Worm (Caenorhabditis elegans) whole organism, L4 larva: ENCODE results near the gene oac-23.
"Not testable (repeated sequence)": the region's sequence is repeated elsewhere in the genome, so short reads cannot be mapped to it uniquely, and the experiment has no call there.

Experiments
- R02D3.7 ChIP-seq: fragments of 150-350 bp; sonication (generic microtip); optimal IDR thresholded peaks from 3 replicates; lab custom pipeline; 2014; ENCODE audit warnings: missing biosample characterization, missing genetic modification characterization
- aha-1 ChIP-seq: fragments of 150-350 bp; peaks from one replicate; lab custom pipeline; 2014; ENCODE audit warnings: missing biosample characterization, missing genetic modification characterization
- aly-2 ChIP-seq: sonication (generic microtip); optimal IDR thresholded peaks from 2 replicates; lab custom pipeline; 2018; ENCODE audit warnings: missing biosample characterization, missing genetic modification characterization
- ama-1 ChIP-seq: fragments of 150-350 bp; optimal IDR thresholded peaks from 2 replicates; lab custom pipeline; 2014; ENCODE audit warnings: inconsistent platforms, mixed read lengths
- dmd-8 ChIP-seq: fragments of 200-800 bp; sonication (Bioruptor generic); IDR thresholded peaks from 2 replicates; pipeline ENCODE4 v1.3.6; 2022; ENCODE audit warnings: missing genetic modification characterization, missing compliant biosample characterization
- duxl-1 ChIP-seq: sonication (generic microtip); optimal IDR thresholded peaks from 2 replicates; lab custom pipeline; 2016; ENCODE audit warnings: mild to moderate bottlenecking, missing genetic modification characterization, moderate library complexity, missing compliant biosample characterization; ENCODE audit not compliant: poor library complexity
- egl-27 ChIP-seq: sonication (generic microtip); optimal IDR thresholded peaks from 3 replicates; lab custom pipeline; 2017; ENCODE audit warnings: missing biosample characterization, missing genetic modification reagents, missing genetic modification characterization
- fkh-10 ChIP-seq: fragments of 150-350 bp; optimal IDR thresholded peaks from 2 replicates; lab custom pipeline; 2014; ENCODE audit warnings: missing biosample characterization, missing genetic modification reagents, missing genetic modification characterization
- lsy-2 ChIP-seq, 2 experiments: fragments of 150-350 bp in 1 of 2; sonication (generic microtip) in 1 of 2; optimal IDR thresholded peaks; 2 replicates each; lab custom pipeline; 2014 to 2017; ENCODE audit warnings: missing biosample characterization in 2 of 2, missing genetic modification characterization in 2 of 2
- madf-5 ChIP-seq, 2 experiments: fragments of 200-800 bp; sonication (Bioruptor generic); IDR thresholded peaks; 2 replicates each; pipeline ENCODE4 v1.3.6; 2022; ENCODE audit warnings: missing compliant biosample characterization in 2 of 2, missing genetic modification characterization in 2 of 2
- nhr-77 ChIP-seq: fragments of 150-350 bp; optimal IDR thresholded peaks from 2 replicates; lab custom pipeline; 2014; ENCODE audit warnings: missing biosample characterization, missing genetic modification characterization
- skn-1 ChIP-seq: fragments of 150-350 bp; optimal IDR thresholded peaks from 2 replicates; lab custom pipeline; 2014; ENCODE audit warnings: missing biosample characterization, missing genetic modification characterization
- unc-130 ChIP-seq: sonication (generic microtip); optimal IDR thresholded peaks from 2 replicates; lab custom pipeline; 2016; ENCODE audit warnings: missing genetic modification reagents, missing genetic modification characterization, missing compliant biosample characterization
- zip-11 ChIP-seq: fragments of 200-800 bp; sonication (Bioruptor generic); IDR thresholded peaks from 2 replicates; pipeline ENCODE4 v1.3.6; 2022; ENCODE audit warnings: missing genetic modification characterization, missing compliant biosample characterization

- TF ChIP-seq aly-2 (tag; lab: Kevin White, UChicago); zip-11; egl-27; skn-1 (tag; lab: Kevin White, UChicago); unc-130; ama-1 (lab: Kevin White, UChicago); aha-1 (tag; lab: Kevin White, UChicago); dmd-8 (GFP tag; lab: Robert Waterston, UW); fkh-10 (GFP tag; lab: Kevin White, UChicago); madf-5 (GFP tag; IDR thresholded peaks at IDR 0.05; lab: Robert Waterston, UW); lsy-2 (tag; optimal IDR thresholded peaks at IDR 0.05; lab: Kevin White, UChicago); R02D3.7 (tag; lab: Kevin White, UChicago); duxl-1 (tag; lab: Kevin White, UChicago); nhr-77 (tag; lab: Kevin White, UChicago): not testable (repeated sequence)
Measured at ce11 chrIV:3911848-3912247, 30.6 kb downstream of the oac-23 start, which contains the start of gene F56D6.18.
